Worm (Caenorhabditis elegans) whole organism, L3 larva: ENCODE data around the gene clec-35.

Experiments
- ceh-16 ChIP-seq: sonication (generic microtip); optimal IDR thresholded peaks from 2 replicates; lab custom pipeline; 2017; ENCODE audit warnings: missing biosample characterization, missing genetic modification characterization
- ceh-28 ChIP-seq: fragments of 150-350 bp; optimal IDR thresholded peaks from 2 replicates; lab custom pipeline; 2014; ENCODE audit warnings: missing biosample characterization, missing genetic modification reagents, missing genetic modification characterization
- ceh-82 ChIP-seq: fragments of 150-350 bp; optimal IDR thresholded peaks from 2 replicates; lab custom pipeline; 2014; ENCODE audit warnings: missing biosample characterization, missing genetic modification characterization
- ceh-9 ChIP-seq: sonication (generic microtip); optimal IDR thresholded peaks from 2 replicates; lab custom pipeline; 2018; ENCODE audit warnings: missing biosample characterization, missing genetic modification characterization
- egl-27 ChIP-seq: sonication (generic microtip); optimal IDR thresholded peaks from 4 replicates; lab custom pipeline; 2017; ENCODE audit warnings: missing biosample characterization, missing genetic modification reagents, missing genetic modification characterization
- elt-1 ChIP-seq: fragments of 150-350 bp; optimal IDR thresholded peaks from 2 replicates; lab custom pipeline; 2014; ENCODE audit warnings: missing biosample characterization, missing genetic modification characterization
- elt-2 ChIP-seq: sonication (generic microtip); optimal IDR thresholded peaks from 2 replicates; lab custom pipeline; 2016; ENCODE audit warnings: missing genetic modification reagents, mild to moderate bottlenecking, missing genetic modification characterization, missing compliant biosample characterization
- eor-1 ChIP-seq, 2 experiments: fragments of 150-350 bp; optimal IDR thresholded peaks; 2 replicates each; lab custom pipeline; 2014 to 2018; ENCODE audit warnings: missing biosample characterization in 2 of 2, missing genetic modification characterization in 2 of 2
- fkh-10 ChIP-seq: sonication (generic microtip); optimal IDR thresholded peaks from 2 replicates; lab custom pipeline; 2017; ENCODE audit warnings: missing biosample characterization, missing genetic modification reagents, missing genetic modification characterization
- fkh-2 ChIP-seq: fragments of 150-350 bp; optimal IDR thresholded peaks from 2 replicates; lab custom pipeline; 2014; ENCODE audit warnings: missing biosample characterization, missing genetic modification reagents, missing genetic modification characterization
- fos-1 ChIP-seq: fragments of 150-350 bp; optimal IDR thresholded peaks from 2 replicates; lab custom pipeline; 2014; ENCODE audit warnings: missing biosample characterization, missing genetic modification characterization
- lin-15B ChIP-seq: fragments of 150-350 bp; optimal IDR thresholded peaks from 2 replicates; lab custom pipeline; 2014; ENCODE audit warnings: missing biosample characterization, missing genetic modification characterization
- lin-39 ChIP-seq: fragments of 150-350 bp; optimal IDR thresholded peaks from 2 replicates; lab custom pipeline; 2018; ENCODE audit warnings: missing biosample characterization, missing genetic modification reagents, missing genetic modification characterization
- mdl-1 ChIP-seq: fragments of 150-350 bp; optimal IDR thresholded peaks from 2 replicates; lab custom pipeline; 2014; ENCODE audit warnings: missing biosample characterization, missing genetic modification characterization
- nfya-1 ChIP-seq: sonication (generic microtip); optimal IDR thresholded peaks from 2 replicates; lab custom pipeline; 2017; ENCODE audit warnings: missing genetic modification characterization, mild to moderate bottlenecking, missing compliant biosample characterization, antibody characterized with exemption, moderate library complexity; ENCODE audit not compliant: insufficient read depth
- nhr-11 ChIP-seq: fragments of 150-350 bp; optimal IDR thresholded peaks from 2 replicates; lab custom pipeline; 2014; ENCODE audit warnings: missing biosample characterization, missing genetic modification characterization
- nhr-12 ChIP-seq: fragments of 150-350 bp; optimal IDR thresholded peaks from 2 replicates; lab custom pipeline; 2014; ENCODE audit warnings: missing biosample characterization, missing genetic modification characterization
- nhr-43 ChIP-seq: sonication (generic microtip); optimal IDR thresholded peaks from 2 replicates; lab custom pipeline; 2016; ENCODE audit warnings: mild to moderate bottlenecking, missing genetic modification characterization, missing compliant biosample characterization; ENCODE audit not compliant: poor library complexity, severe bottlenecking
- nhr-67 ChIP-seq: fragments of 150-350 bp; optimal IDR thresholded peaks from 2 replicates; lab custom pipeline; 2014; ENCODE audit warnings: missing biosample characterization, missing genetic modification characterization
- pha-4 ChIP-seq: fragments of 150-350 bp; optimal IDR thresholded peaks from 2 replicates; lab custom pipeline; 2014; ENCODE audit warnings: missing biosample characterization, missing genetic modification reagents, missing genetic modification characterization
- skn-1 ChIP-seq: fragments of 150-350 bp; optimal IDR thresholded peaks from 2 replicates; lab custom pipeline; 2014; ENCODE audit warnings: missing biosample characterization, missing genetic modification characterization
- snpc-4 ChIP-seq: fragments of 150-350 bp; optimal IDR thresholded peaks from 2 replicates; lab custom pipeline; 2014; ENCODE audit warnings: missing biosample characterization, missing genetic modification characterization
- tbx-2 ChIP-seq: sonication (generic microtip); optimal IDR thresholded peaks from 2 replicates; lab custom pipeline; 2016; ENCODE audit warnings: mild to moderate bottlenecking, missing genetic modification characterization, missing compliant biosample characterization
- unc-62 ChIP-seq: fragments of 150-350 bp; sonication (generic microtip); optimal IDR thresholded peaks from 4 replicates; lab custom pipeline; 2014; ENCODE audit warnings: missing biosample characterization, missing genetic modification reagents, missing genetic modification characterization
- ztf-4 ChIP-seq: fragments of 150-350 bp; optimal IDR thresholded peaks from 2 replicates; lab custom pipeline; 2014; ENCODE audit warnings: missing biosample characterization, missing genetic modification characterization

clec-35 gene

DNA sequence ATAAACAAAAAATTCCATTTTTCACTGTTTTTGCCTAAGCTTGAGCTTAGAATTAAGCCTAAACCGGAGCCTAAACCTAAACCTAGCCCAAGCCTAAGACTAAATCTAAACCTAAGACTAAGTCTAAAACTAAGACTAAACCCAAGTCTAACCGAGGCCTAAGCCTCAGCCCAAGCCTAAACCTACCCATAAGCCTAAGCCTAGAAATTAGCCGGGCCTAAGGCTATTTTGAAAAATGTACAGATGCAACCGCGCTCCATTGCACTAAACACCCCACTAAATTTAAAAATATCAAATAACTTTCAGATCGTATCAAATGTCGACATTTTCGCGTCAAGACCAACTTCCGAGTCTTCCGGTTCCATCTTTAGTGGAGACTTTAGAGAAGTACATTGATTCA is 38.6 kb downstream of the clec-35 start, which contains the start of gene T20B3.1:
Gene T20B3.1 (plus strand): TSS at position 301 of the 400 bp plus-strand sequence.
- TF ChIP-seq fkh-10 (GFP tag; lab: Kevin White, UChicago) (no peak), skn-1 (tag; lab: Kevin White, UChicago) (no peak), elt-1 (tag; lab: Kevin White, UChicago) (no peak), fos-1 (tag; lab: Kevin White, UChicago) (no peak), pha-4 (no peak), egl-27 (tag; lab: Kevin White, UChicago) (no peak), fkh-2 (tag; lab: Kevin White, UChicago) (no peak), nhr-43 (tag; lab: Kevin White, UChicago) (no peak), snpc-4 (tag; lab: Kevin White, UChicago) (no peak)

DNA sequence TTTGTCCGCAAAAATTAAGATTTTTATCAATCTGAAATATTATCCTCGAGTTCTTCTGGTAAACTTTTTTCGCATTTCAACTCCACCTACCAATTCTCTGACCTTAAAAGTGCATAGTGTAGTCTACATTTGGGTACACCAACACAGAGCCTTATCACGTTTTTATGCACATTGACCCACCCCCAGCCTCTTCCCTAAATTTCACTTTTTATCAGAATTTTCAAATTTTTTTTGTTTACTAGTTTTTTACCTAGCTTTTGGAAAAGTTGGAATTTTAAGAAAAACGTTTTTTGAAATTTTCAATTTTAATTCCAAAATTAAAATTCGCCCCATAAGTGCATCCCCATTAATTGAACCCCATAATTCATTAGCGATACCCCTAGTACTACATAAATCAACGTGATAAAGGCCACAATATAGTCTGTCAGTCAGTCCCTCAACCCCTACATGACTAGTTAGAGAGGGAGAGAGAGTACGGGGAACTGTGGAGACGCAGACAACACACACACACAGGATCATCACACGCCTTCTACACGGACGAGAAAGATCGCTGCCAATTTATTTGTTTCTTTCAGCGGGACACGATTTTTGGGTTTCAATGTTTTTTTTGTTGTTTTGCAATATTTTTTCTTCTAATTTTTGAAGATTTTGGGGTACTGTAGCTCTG is 39.2 kb downstream of the clec-35 start:
- TF ChIP-seq snpc-4 (tag; lab: Kevin White, UChicago) (no peak), ceh-82 (tag; lab: Kevin White, UChicago) (no peak), nfya-1 (tag; lab: Kevin White, UChicago) (peak; percentile 21), mdl-1 (tag; lab: Kevin White, UChicago) (no peak), unc-62 (GFP tag; lab: Kevin White, UChicago) (peak; percentile 43), nhr-43 (tag; lab: Kevin White, UChicago) (no peak), lin-15B (tag; lab: Kevin White, UChicago) (no peak), elt-2 (tag; lab: Kevin White, UChicago) (peak; percentile 36), ztf-4 (tag; lab: Kevin White, UChicago) (no peak), nhr-12 (no peak), lin-39 (no peak), fos-1 (tag; lab: Kevin White, UChicago) (no peak), nhr-11 (tag; lab: Kevin White, UChicago) (no peak)

DNA sequence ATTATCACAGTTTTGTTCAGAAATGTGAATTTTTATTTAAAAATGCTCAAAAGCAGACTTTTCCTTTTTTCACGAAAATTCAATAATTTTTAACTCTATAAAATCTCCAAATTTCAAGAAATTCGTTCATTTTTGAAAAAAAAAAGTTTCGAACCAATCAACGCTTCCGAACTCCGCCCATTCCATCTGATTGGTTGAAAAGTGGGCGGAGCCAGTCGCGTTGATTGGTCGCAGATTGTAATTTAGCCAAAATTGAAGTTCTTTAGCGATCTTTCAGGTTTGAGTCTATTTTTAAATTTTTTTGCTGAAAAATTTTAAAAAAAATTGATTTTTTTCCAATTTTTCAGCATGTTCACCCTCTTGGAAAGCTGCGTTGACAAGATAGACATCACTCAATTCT is 41.5 kb downstream of the clec-35 start:
- TF ChIP-seq nhr-67 (tag; lab: Kevin White, UChicago) (no peak), nfya-1 (tag; lab: Kevin White, UChicago) (peak; percentile 99)
- TF ChIP-seq, all 47 proteins: peak for 1

DNA sequence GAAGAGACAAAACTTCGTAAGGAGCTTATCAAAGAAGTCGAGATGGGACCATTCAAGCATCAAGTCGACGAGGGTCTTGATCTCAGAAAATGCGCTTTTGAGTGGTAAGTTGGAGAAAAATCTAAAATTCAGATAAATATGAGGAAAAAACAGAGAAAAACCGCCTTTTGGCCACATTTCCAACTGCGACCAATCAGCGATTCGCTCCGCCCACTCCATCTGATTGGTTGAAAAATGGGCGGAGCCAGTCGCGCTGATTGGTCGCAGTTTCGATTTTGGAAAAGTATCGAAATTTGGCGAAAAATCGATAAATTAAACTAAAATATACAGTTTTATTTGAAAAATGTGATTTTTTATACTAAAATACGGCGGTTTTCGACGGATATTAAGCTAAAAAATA is 42.0 kb downstream of the clec-35 start:
- TF ChIP-seq ceh-82 (tag; lab: Kevin White, UChicago) (no peak), nfya-1 (tag; lab: Kevin White, UChicago) (peak; percentile 91)

DNA sequence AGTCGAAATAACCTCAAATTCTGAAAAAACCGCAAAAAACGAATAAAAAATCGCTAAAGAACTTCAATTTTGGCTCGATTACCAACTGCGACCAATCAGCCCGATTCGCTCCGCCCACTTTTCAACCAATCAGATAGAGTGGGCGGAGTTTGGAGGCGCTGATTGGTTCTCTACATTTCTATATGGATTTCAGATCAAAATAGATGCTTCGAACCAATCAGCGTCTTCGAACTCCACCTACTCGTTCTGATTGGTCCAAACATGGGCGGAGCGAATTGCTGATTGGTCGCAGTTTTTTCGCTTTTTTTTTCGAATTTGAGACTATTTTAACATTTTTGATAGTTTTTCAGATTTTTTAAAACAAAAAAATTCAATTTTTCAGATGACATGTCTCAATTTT is 45.7 kb downstream of the clec-35 start:
- no peak for TF ChIP-seq tbx-2 (tag; lab: Kevin White, UChicago)
- TF ChIP-seq nfya-1 (tag; lab: Kevin White, UChicago) = peak; percentile 98
- TF ChIP-seq ceh-9 (tag; lab: Kevin White, UChicago) = no peak
- TF ChIP-seq pha-4 = no peak

DNA sequence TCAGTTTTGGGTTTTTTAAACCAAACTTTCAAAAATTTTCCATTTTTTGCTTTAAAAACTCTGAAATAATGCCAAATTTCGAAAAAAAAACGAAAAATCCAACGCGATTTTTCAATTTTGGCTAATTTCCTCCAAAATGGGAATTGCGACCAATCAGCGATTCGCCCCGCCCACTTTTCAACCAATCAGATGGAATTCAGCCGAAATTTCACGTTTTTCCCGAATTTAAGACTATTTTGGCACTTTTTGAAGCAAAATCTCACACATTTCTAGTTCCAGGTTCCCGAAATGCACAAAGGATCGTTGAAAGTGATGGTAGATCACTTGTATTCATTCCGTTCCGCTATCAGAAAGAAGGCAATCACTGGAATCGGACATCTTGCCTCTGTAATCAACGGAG is 49.1 kb downstream of the clec-35 start:
- TF ChIP-seq nfya-1 (tag; lab: Kevin White, UChicago) = peak; percentile 54
- TF ChIP-seq ceh-28 (tag; lab: Kevin White, UChicago) = no peak

DNA sequence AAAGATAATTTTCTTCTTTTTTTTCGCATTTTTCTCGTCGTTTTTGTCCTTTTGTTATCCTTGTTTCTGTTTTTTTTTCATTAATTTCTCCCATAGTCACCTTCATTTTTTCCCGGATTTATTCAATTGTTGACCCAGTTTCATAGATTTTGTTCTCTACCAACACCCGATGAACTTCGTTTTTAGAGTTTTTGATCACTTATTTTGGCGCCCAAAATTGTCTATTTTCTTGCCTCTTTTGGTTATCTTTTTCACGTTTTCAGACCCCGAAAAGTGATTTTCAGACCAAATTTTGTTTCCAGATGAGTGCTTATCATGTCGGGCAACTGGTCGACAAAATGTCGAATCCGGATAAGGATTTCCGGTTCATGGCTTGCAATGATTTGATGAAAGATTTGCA is 51.3 kb downstream of the clec-35 start, which contains the start of gene cand-1:
Gene cand-1 (plus strand): TSS at position 301 of the 400 bp plus-strand sequence.
- TF ChIP-seq eor-1 (tag; optimal IDR thresholded peaks at IDR 0.05; lab: Kevin White, UChicago) = no peak
- no peak for TF ChIP-seq ceh-16
- TF ChIP-seq, all 47 proteins: peak for 0
